Fruit fly (Drosophila melanogaster) whole organism, embryonic: Measurements from ENCODE around the gene CG14036.

Source experiments
- Atf3 ChIP-seq: fragments of 200-800 bp; sonication (Bioruptor generic); optimal IDR thresholded peaks from 3 replicates; lab custom pipeline; 2016; ENCODE audit warnings: missing biosample characterization, missing genetic modification characterization
- Awh ChIP-seq: fragments of 200-800 bp; sonication (Bioruptor generic); IDR thresholded peaks from 2 replicates; pipeline ENCODE4, ENCODE4 v1.3.6; 2022; ENCODE audit warnings: missing biosample characterization, missing genetic modification characterization
- C15 ChIP-seq: fragments of 200-800 bp; sonication (Bioruptor generic); IDR thresholded peaks from 3 replicates; pipeline ENCODE4 v1.3.6; 2022; ENCODE audit warnings: missing biosample characterization, missing genetic modification characterization
- CG10543 ChIP-seq: fragments of 200-800 bp; sonication (Bioruptor generic); optimal IDR thresholded peaks from 3 replicates; lab custom pipeline; 2017; ENCODE audit warnings: missing biosample characterization, mild to moderate bottlenecking, missing genetic modification characterization, moderate library complexity
- CG11696 ChIP-seq: fragments of 200-800 bp; sonication (Bioruptor generic); IDR thresholded peaks from 2 replicates; pipeline ENCODE4 v1.3.6; 2022; ENCODE audit warnings: missing biosample characterization, missing genetic modification characterization
- CG12744 ChIP-seq: fragments of 200-800 bp; sonication (Bioruptor generic); optimal IDR thresholded peaks from 2 replicates; lab custom pipeline; 2016; ENCODE audit warnings: missing biosample characterization, missing genetic modification characterization
- CG1529 ChIP-seq: fragments of 200-800 bp; sonication (Bioruptor generic); optimal IDR thresholded peaks from 3 replicates; lab custom pipeline; 2018; ENCODE audit warnings: missing biosample characterization, missing genetic modification characterization
- CG15479 ChIP-seq: fragments of 200-800 bp; sonication (Bioruptor generic); optimal IDR thresholded peaks from 3 replicates; lab custom pipeline; 2019; ENCODE audit warnings: missing biosample characterization, mild to moderate bottlenecking, missing genetic modification characterization, moderate library complexity
- CG16813 ChIP-seq: fragments of 200-800 bp; sonication (Bioruptor generic); IDR thresholded peaks from 3 replicates; pipeline ENCODE4 v1.3.6; 2022; ENCODE audit warnings: missing biosample characterization, missing genetic modification characterization; ENCODE audit not compliant: partially characterized antibody
- CG17912 ChIP-seq: fragments of 200-800 bp; sonication (Bioruptor generic); optimal IDR thresholded peaks from 2 replicates; lab custom pipeline; 2018; ENCODE audit warnings: missing biosample characterization, mild to moderate bottlenecking, missing genetic modification characterization
- CG18262 ChIP-seq: fragments of 200-800 bp; optimal IDR thresholded peaks from 3 replicates; lab custom pipeline; 2019; ENCODE audit warnings: missing biosample characterization, mild to moderate bottlenecking, missing genetic modification characterization, moderate library complexity
- CG30020 ChIP-seq: fragments of 200-800 bp; optimal IDR thresholded peaks from 2 replicates; lab custom pipeline; 2019; ENCODE audit warnings: missing biosample characterization, mild to moderate bottlenecking, missing genetic modification characterization, moderate library complexity
- CG30431 ChIP-seq: fragments of 200-800 bp; sonication (Bioruptor generic); optimal IDR thresholded peaks from 2 replicates; lab custom pipeline; 2017; ENCODE audit warnings: missing biosample characterization, missing genetic modification characterization
- CG3995 ChIP-seq: fragments of 200-800 bp; sonication (Bioruptor generic); optimal IDR thresholded peaks from 3 replicates; lab custom pipeline; 2016; ENCODE audit warnings: missing biosample characterization, missing genetic modification characterization
- CG42726 ChIP-seq: fragments of 200-800 bp; sonication (Bioruptor generic); IDR thresholded peaks from 2 replicates; pipeline ENCODE4 v1.3.6; 2022; ENCODE audit warnings: missing biosample characterization, missing genetic modification characterization; ENCODE audit not compliant: partially characterized antibody
- CkIIα-i1 ChIP-seq: fragments of 200-800 bp; sonication (Bioruptor generic); IDR thresholded peaks from 2 replicates; pipeline ENCODE4 v1.3.6; 2022; ENCODE audit warnings: missing biosample characterization, missing genetic modification characterization
- CoRest ChIP-seq: fragments of 200-800 bp; sonication (Bioruptor generic); optimal IDR thresholded peaks from 3 replicates; lab custom pipeline; 2018; ENCODE audit warnings: missing biosample characterization, mild to moderate bottlenecking, missing genetic modification characterization, moderate library complexity
- Dfd ChIP-seq, 2 experiments: fragments of >200 bp; optimal IDR thresholded peaks; 2 replicates each; lab custom pipeline; 2017; ENCODE audit warnings: missing biosample characterization in 2 of 2, missing genetic modification characterization in 2 of 2
- Fer2 ChIP-seq: fragments of 200-800 bp; sonication (Bioruptor generic); optimal IDR thresholded peaks from 2 replicates; lab custom pipeline; 2018; ENCODE audit warnings: missing biosample characterization, mild to moderate bottlenecking, missing genetic modification characterization, moderate library complexity
- HLH54F ChIP-seq: fragments of 200-800 bp; sonication (Bioruptor generic); optimal IDR thresholded peaks from 3 replicates; lab custom pipeline; 2016; ENCODE audit warnings: missing biosample characterization, missing genetic modification characterization
- HmgZ ChIP-seq: fragments of 200-800 bp; sonication (Bioruptor generic); optimal IDR thresholded peaks from 2 replicates; lab custom pipeline; 2018; ENCODE audit warnings: missing biosample characterization, mild to moderate bottlenecking, missing genetic modification characterization
- Hr78 ChIP-seq, 2 experiments: fragments of 200-800 bp in 1 of 2; fragments of >200 bp in 1 of 2; sonication (Bioruptor generic) in 1 of 2; optimal IDR thresholded peaks; 2 replicates each; lab custom pipeline; 2017 to 2019; ENCODE audit warnings: missing biosample characterization in 2 of 2, missing genetic modification characterization in 2 of 2, mild to moderate bottlenecking in 1 of 2, moderate library complexity in 1 of 2
- Mad ChIP-seq: fragments of 200-800 bp; sonication (Bioruptor generic); optimal IDR thresholded peaks from 2 replicates; lab custom pipeline; 2016; ENCODE audit warnings: missing biosample characterization, missing genetic modification characterization
- NC2α ChIP-seq: fragments of 200-800 bp; sonication (Bioruptor generic); optimal IDR thresholded peaks from 2 replicates; lab custom pipeline; 2016; ENCODE audit warnings: missing biosample characterization, missing genetic modification characterization
- NFAT ChIP-seq: fragments of 200-800 bp; sonication (Bioruptor generic); IDR thresholded peaks from 2 replicates; pipeline ENCODE4 v1.3.6; 2022; ENCODE audit warnings: missing biosample characterization, missing genetic modification characterization
- Six4 ChIP-seq: fragments of 200-800 bp; sonication (Bioruptor generic); optimal IDR thresholded peaks from 2 replicates; lab custom pipeline; 2016; ENCODE audit warnings: missing biosample characterization, missing genetic modification characterization
- Sox100B ChIP-seq: fragments of 200-800 bp; sonication (Bioruptor generic); optimal IDR thresholded peaks from 3 replicates; lab custom pipeline; 2018; ENCODE audit warnings: missing biosample characterization, mild to moderate bottlenecking, missing genetic modification characterization
- Tbp ChIP-seq: fragments of >200 bp; optimal IDR thresholded peaks from 2 replicates; lab custom pipeline; 2018; ENCODE audit warnings: missing biosample characterization, missing genetic modification characterization
- abd-A ChIP-seq: fragments of 200-800 bp; sonication (Bioruptor generic); optimal IDR thresholded peaks from 3 replicates; lab custom pipeline; 2019; ENCODE audit warnings: missing biosample characterization, mild to moderate bottlenecking, missing genetic modification characterization, moderate library complexity
- ac ChIP-seq: fragments of 200-800 bp; sonication (Bioruptor generic); optimal IDR thresholded peaks from 3 replicates; lab custom pipeline; 2017; ENCODE audit warnings: missing biosample characterization, mild to moderate bottlenecking, missing genetic modification characterization
- br ChIP-seq: fragments of >200 bp; optimal IDR thresholded peaks from 2 replicates; lab custom pipeline; 2017
- corto ChIP-seq: fragments of 200-800 bp; sonication (Bioruptor generic); optimal IDR thresholded peaks from 2 replicates; lab custom pipeline; 2016; ENCODE audit warnings: missing biosample characterization, mild to moderate bottlenecking, missing genetic modification characterization, moderate library complexity
- crc ChIP-seq: fragments of 200-800 bp; sonication (Bioruptor generic); optimal IDR thresholded peaks from 2 replicates; lab custom pipeline; 2016; ENCODE audit warnings: missing biosample characterization, missing genetic modification characterization
- crp ChIP-seq, 2 experiments: fragments of 200-800 bp; sonication (Bioruptor generic); optimal IDR thresholded peaks; 2 replicates in 1 of 2; 3 replicates in 1 of 2; lab custom pipeline; 2017; ENCODE audit warnings: missing biosample characterization in 2 of 2, missing genetic modification characterization in 2 of 2, mild to moderate bottlenecking in 1 of 2, moderate library complexity in 1 of 2
- dysf ChIP-seq: fragments of 200-800 bp; sonication (Bioruptor generic); IDR thresholded peaks from 3 replicates; pipeline ENCODE4 v1.3.6; 2022; ENCODE audit warnings: missing biosample characterization, missing genetic modification characterization
- fru ChIP-seq: fragments of >200 bp; optimal IDR thresholded peaks from 2 replicates; lab custom pipeline; 2017
- ftz-f1 ChIP-seq: fragments of 200-800 bp; sonication (Bioruptor generic); optimal IDR thresholded peaks from 2 replicates; lab custom pipeline; 2016; ENCODE audit warnings: missing biosample characterization, missing genetic modification characterization
- hb ChIP-seq: fragments of 200-800 bp; sonication (Bioruptor generic); IDR thresholded peaks from 3 replicates; pipeline ENCODE4 v1.3.6; 2022; ENCODE audit warnings: missing biosample characterization, missing genetic modification characterization; ENCODE audit not compliant: partially characterized antibody
- hbn ChIP-seq: fragments of 200-800 bp; sonication (Bioruptor generic); IDR thresholded peaks from 2 replicates; pipeline ENCODE4 v1.3.6; 2022; ENCODE audit warnings: missing biosample characterization, missing genetic modification characterization; ENCODE audit not compliant: partially characterized antibody
- lab ChIP-seq: fragments of 200-800 bp; sonication (Bioruptor generic); optimal IDR thresholded peaks from 3 replicates; lab custom pipeline; 2017; ENCODE audit warnings: missing biosample characterization, missing genetic modification characterization, mild to moderate bottlenecking, moderate library complexity, missing genetic modification reagents
- lmd ChIP-seq: fragments of 200-800 bp; sonication (Bioruptor generic); IDR thresholded peaks from 2 replicates; pipeline ENCODE4 v1.3.6; 2022; ENCODE audit warnings: missing biosample characterization, missing genetic modification characterization
- pfk ChIP-seq: fragments of 200-800 bp; sonication (Bioruptor generic); optimal IDR thresholded peaks from 2 replicates; lab custom pipeline; 2018; ENCODE audit warnings: missing biosample characterization, mild to moderate bottlenecking, missing genetic modification characterization, moderate library complexity
- pita ChIP-seq: fragments of 200-800 bp; sonication (Bioruptor generic); optimal IDR thresholded peaks from 2 replicates; lab custom pipeline; 2017; ENCODE audit warnings: missing biosample characterization, mild to moderate bottlenecking, missing genetic modification characterization
- prd ChIP-seq, 3 experiments: fragments of >200 bp in 2 of 3; fragments of 200-800 bp in 1 of 3; sonication (Bioruptor generic) in 1 of 3; optimal IDR thresholded peaks in 2 of 3; IDR thresholded peaks in 1 of 3; 2 replicates in 2 of 3; 3 replicates in 1 of 3; pipeline versions ENCODE4 v1.3.6 to Lab custom; 2017 to 2022; ENCODE audit warnings: missing biosample characterization in 1 of 3, missing genetic modification characterization in 1 of 3
- rib ChIP-seq: fragments of 200-800 bp; sonication (Bioruptor generic); IDR thresholded peaks from 2 replicates; pipeline ENCODE4 v1.3.6; 2022; ENCODE audit warnings: missing biosample characterization, missing genetic modification characterization
- salm ChIP-seq: fragments of 200-800 bp; sonication (Bioruptor generic); optimal IDR thresholded peaks from 2 replicates; lab custom pipeline; 2018; ENCODE audit warnings: missing biosample characterization, mild to moderate bottlenecking, missing genetic modification characterization
- scrt ChIP-seq: fragments of 200-800 bp; sonication (Bioruptor generic); optimal IDR thresholded peaks from 2 replicates; lab custom pipeline; 2018; ENCODE audit warnings: missing biosample characterization, mild to moderate bottlenecking, missing genetic modification characterization, moderate library complexity
- seq ChIP-seq: fragments of 200-800 bp; sonication (Bioruptor generic); IDR thresholded peaks from 2 replicates; pipeline ENCODE4 v1.3.6; 2022; ENCODE audit warnings: missing biosample characterization, missing genetic modification characterization
- sim ChIP-seq: fragments of 200-800 bp; sonication (Bioruptor generic); IDR thresholded peaks from 2 replicates; pipeline ENCODE4 v1.3.6; 2022; ENCODE audit warnings: missing biosample characterization, missing genetic modification characterization
- trh ChIP-seq: fragments of 200-800 bp; sonication (Bioruptor generic); optimal IDR thresholded peaks from 2 replicates; lab custom pipeline; 2016; ENCODE audit warnings: missing biosample characterization, missing genetic modification characterization
- zf30C ChIP-seq: fragments of 200-800 bp; sonication (Bioruptor generic); optimal IDR thresholded peaks from 3 replicates; lab custom pipeline; 2018; ENCODE audit warnings: missing biosample characterization, mild to moderate bottlenecking, missing genetic modification characterization

The CG14036 gene

dm6 chr2L:5043043-5043442, 11.8 kb downstream of the CG14036 start, which contains the start of the genes CG33995, CG44000 and CG44001 (continued):
- TF ChIP-seq Sox100B (GFP tag; lab: Kevin White, UChicago) (no peak), CoRest (tag; lab: Kevin White, UChicago) (peak; percentile 51), HLH54F (GFP tag; lab: Kevin White, UChicago) (peak; percentile 54), CG42726 (no peak), CG18262 (no peak), rib (GFP tag; lab: Robert Waterston, UW) (peak; percentile 77), Hr78 (GFP tag; optimal IDR thresholded peaks at IDR 0.05; lab: Kevin White, UChicago) (no peak), HmgZ (tag; lab: Kevin White, UChicago) (peak; percentile 86), CG17912 (GFP tag; lab: Kevin White, UChicago) (no peak), Mad (GFP tag; lab: Kevin White, UChicago) (peak; percentile 72), Tbp (GFP tag; lab: Kevin White, UChicago) (no peak), dysf (GFP tag; lab: Robert Waterston, UW) (no peak), CkIIα-i1 (GFP tag; lab: Robert Waterston, UW) (no peak), lab (GFP tag; lab: Kevin White, UChicago) (peak; percentile 47), Fer2 (tag; lab: Kevin White, UChicago) (no peak), corto (no peak), CG10543 (GFP tag; lab: Kevin White, UChicago) (peak; percentile 47), trh (GFP tag; lab: Kevin White, UChicago) (no peak), zf30C (GFP tag; lab: Kevin White, UChicago) (no peak), CG30431 (GFP tag; lab: Kevin White, UChicago) (no peak), salm (tag; lab: Kevin White, UChicago) (no peak), br (lab: Kevin White, UChicago) (no peak), C15 (GFP tag; lab: Robert Waterston, UW) (no peak), seq (GFP tag; lab: Robert Waterston, UW) (no peak), Awh (GFP tag; lab: Robert Waterston, UW) (no peak), hbn (GFP tag; lab: Robert Waterston, UW) (no peak), Dfd (GFP tag; optimal IDR thresholded peaks at IDR 0.05; lab: Kevin White, UChicago) (no peak), sim (no peak), CG16813 (GFP tag; lab: Robert Waterston, UW) (no peak), crc (no peak), CG12744 (GFP tag; lab: Kevin White, UChicago) (peak; percentile 8), abd-A (tag; lab: Kevin White, UChicago) (peak; percentile 69), hb (no peak), CG3995 (GFP tag; lab: Kevin White, UChicago) (peak; percentile 29), CG11696 (GFP tag; lab: Robert Waterston, UW) (no peak), lmd (GFP tag; lab: Robert Waterston, UW) (peak; percentile 27; the same call in 1 of the 2 replicates), fru (no peak), NC2α (GFP tag; lab: Kevin White, UChicago) (peak; percentile 8), crp (GFP tag; optimal IDR thresholded peaks at IDR 0.05; lab: Kevin White, UChicago) (peak in 1 of 2 experiments; percentile 70), NFAT (GFP tag; lab: Robert Waterston, UW) (peak; percentile 71), ac (GFP tag; lab: Kevin White, UChicago) (no peak), Six4 (no peak), pfk (GFP tag; lab: Kevin White, UChicago) (no peak), CG30020 (tag; lab: Kevin White, UChicago) (peak; percentile 36), scrt (no peak), pita (GFP tag; lab: Kevin White, UChicago) (no peak), CG1529 (GFP tag; lab: Kevin White, UChicago) (no peak), prd (optimal IDR thresholded peaks at IDR 0.05; lab: Kevin White, UChicago) (no peak), prd (GFP tag; IDR thresholded peaks at IDR 0.05; lab: Robert Waterston, UW) (peak; percentile 40; the same call in 1 of the 3 replicates), CG15479 (GFP tag; lab: Kevin White, UChicago) (peak; percentile 91), Atf3 (GFP tag; lab: Kevin White, UChicago) (peak; percentile 65), ftz-f1 (peak; percentile 6)
